Worm (Caenorhabditis elegans) whole organism, early embryonic: ENCODE data around the gene T26G10.5.

Experiments
- B0310.2 ChIP-seq: sonication (generic microtip); optimal IDR thresholded peaks from 2 replicates; lab custom pipeline; 2016; ENCODE audit warnings: mild to moderate bottlenecking, missing genetic modification characterization, missing compliant biosample characterization
- ama-1 ChIP-seq: fragments of 150-350 bp; optimal IDR thresholded peaks from 2 replicates; lab custom pipeline; 2014
- ets-7 ChIP-seq: sonication (generic microtip); optimal IDR thresholded peaks from 2 replicates; lab custom pipeline; 2016; ENCODE audit warnings: missing genotype, missing genetic modification characterization, missing compliant biosample characterization
- flt-1 ChIP-seq: fragments of 200-800 bp; sonication (Bioruptor generic); IDR thresholded peaks from 2 replicates; pipeline ENCODE4 v1.3.6; 2022; ENCODE audit warnings: missing genetic modification characterization, missing compliant biosample characterization
- hmbx-1 ChIP-seq: sonication (generic microtip); optimal IDR thresholded peaks from 2 replicates; lab custom pipeline; 2016; ENCODE audit warnings: mild to moderate bottlenecking, missing genetic modification characterization, missing compliant biosample characterization
- hnd-1 ChIP-seq: sonication (generic microtip); optimal IDR thresholded peaks from 2 replicates; lab custom pipeline; 2016; ENCODE audit warnings: missing genetic modification characterization, missing compliant biosample characterization
- tbx-37 ChIP-seq: fragments of 200-800 bp; sonication (Bioruptor generic); conservative IDR thresholded peaks from 2 replicates; pipeline ENCODE4 v1.3.6; 2022; ENCODE audit warnings: missing genetic modification reagents, missing genetic modification characterization, missing compliant biosample characterization
- tra-4 ChIP-seq: sonication (generic microtip); optimal IDR thresholded peaks from 2 replicates; lab custom pipeline; 2017; ENCODE audit warnings: missing genetic modification characterization, missing compliant biosample characterization

DNA sequence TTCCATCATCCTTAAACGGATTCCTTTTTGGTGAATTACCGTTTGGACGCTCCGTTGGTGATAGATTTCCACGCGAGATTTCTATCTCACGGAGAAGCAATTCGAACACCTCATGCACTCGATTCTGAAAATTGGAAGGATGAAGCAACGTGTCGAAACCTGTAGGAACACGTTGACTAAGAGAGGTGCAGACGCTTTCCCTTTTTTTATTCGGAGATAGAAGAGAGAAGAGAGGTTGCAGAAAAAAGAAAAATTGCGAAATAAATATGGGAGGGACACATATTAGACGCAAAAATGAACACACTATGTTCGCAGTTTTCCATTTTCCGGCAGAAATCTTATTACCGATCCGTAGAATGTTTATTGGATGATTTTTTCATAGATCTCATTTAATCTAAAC, 28.5 kb upstream of the T26G10.5 start:
- TF ChIP-seq ets-7 (tag; lab: Kevin White, UChicago) = no peak
- no peak for TF ChIP-seq tra-4 (tag; lab: Kevin White, UChicago)
- no peak for TF ChIP-seq ama-1
- TF ChIP-seq flt-1 (GFP tag; lab: Robert Waterston, UW) = no peak
- TF ChIP-seq tbx-37 (GFP tag; lab: Robert Waterston, UW) = no peak
- no peak for TF ChIP-seq B0310.2 (tag; lab: Kevin White, UChicago)
- no peak for TF ChIP-seq hmbx-1 (tag; lab: Kevin White, UChicago)
- TF ChIP-seq hnd-1 = no peak
